Fruit fly (Drosophila melanogaster): ENCODE data around the gene sws.

- no peak for TF ChIP-seq psq (optimal IDR thresholded peaks at IDR 0.05)
- no peak for TF ChIP-seq h (optimal IDR thresholded peaks at IDR 0.05)
- no peak for TF ChIP-seq ttk (optimal IDR thresholded peaks at IDR 0.05)
- TF ChIP-seq Myc (optimal IDR thresholded peaks at IDR 0.05) = no peak
- no peak for TF ChIP-seq Sin3A (optimal IDR thresholded peaks at IDR 0.05)
Measured at dm6 chrX:7986551-7986950, 18.5 kb upstream of the sws start.

Measured in Kc167 (cell line).